Fruit fly (Drosophila melanogaster) whole organism, embryonic: ENCODE measurements around the gene CG12035.

Experiments
- B-H1 ChIP-seq: fragments of 200-800 bp; sonication (Bioruptor generic); IDR thresholded peaks from 3 replicates; pipeline ENCODE4 v1.3.6; 2022; ENCODE audit warnings: missing biosample characterization, missing genetic modification characterization
- Blimp-1 ChIP-seq: fragments of 200-800 bp; sonication (Bioruptor generic); optimal IDR thresholded peaks from 3 replicates; lab custom pipeline; 2018; ENCODE audit warnings: missing biosample characterization, missing genetic modification characterization, mild to moderate bottlenecking, moderate library complexity, missing genetic modification reagents
- CG10209 ChIP-seq: fragments of 200-800 bp; sonication (Bioruptor generic); optimal IDR thresholded peaks from 3 replicates; lab custom pipeline; 2017; ENCODE audit warnings: missing biosample characterization, mild to moderate bottlenecking, missing genetic modification characterization, missing genetic modification reagents
- CG10462 ChIP-seq: fragments of 200-800 bp; sonication (Bioruptor generic); optimal IDR thresholded peaks from 2 replicates; lab custom pipeline; 2016; ENCODE audit warnings: missing biosample characterization, missing genetic modification characterization
- CG10979 ChIP-seq: fragments of 200-800 bp; sonication (Bioruptor generic); optimal IDR thresholded peaks from 2 replicates; lab custom pipeline; 2018; ENCODE audit warnings: missing biosample characterization, mild to moderate bottlenecking, missing genetic modification characterization, moderate library complexity
- CG11504 ChIP-seq: fragments of 200-800 bp; sonication (Bioruptor generic); optimal IDR thresholded peaks from 3 replicates; lab custom pipeline; 2019; ENCODE audit warnings: missing biosample characterization, mild to moderate bottlenecking, missing genetic modification characterization, moderate library complexity
- CG12744 ChIP-seq: fragments of 200-800 bp; sonication (Bioruptor generic); optimal IDR thresholded peaks from 2 replicates; lab custom pipeline; 2016; ENCODE audit warnings: missing biosample characterization, missing genetic modification characterization
- CG13894 ChIP-seq: fragments of 200-800 bp; sonication (Bioruptor generic); optimal IDR thresholded peaks from 3 replicates; lab custom pipeline; 2018; ENCODE audit warnings: missing biosample characterization, mild to moderate bottlenecking, missing genetic modification characterization, moderate library complexity
- CG1529 ChIP-seq: fragments of 200-800 bp; sonication (Bioruptor generic); optimal IDR thresholded peaks from 3 replicates; lab custom pipeline; 2018; ENCODE audit warnings: missing biosample characterization, missing genetic modification characterization
- CG15479 ChIP-seq: fragments of 200-800 bp; sonication (Bioruptor generic); optimal IDR thresholded peaks from 3 replicates; lab custom pipeline; 2019; ENCODE audit warnings: missing biosample characterization, mild to moderate bottlenecking, missing genetic modification characterization, moderate library complexity
- CG15696 ChIP-seq: fragments of 200-800 bp; sonication (Bioruptor generic); optimal IDR thresholded peaks from 2 replicates; lab custom pipeline; 2019; ENCODE audit warnings: missing biosample characterization, mild to moderate bottlenecking, missing genetic modification characterization, moderate library complexity
- CG17361 ChIP-seq: fragments of 200-800 bp; sonication (Bioruptor generic); IDR thresholded peaks from 3 replicates; pipeline ENCODE4 v1.3.6; 2022; ENCODE audit warnings: missing biosample characterization, missing genetic modification characterization
- CG18011 ChIP-seq: fragments of 200-800 bp; sonication (Bioruptor generic); optimal IDR thresholded peaks from 2 replicates; lab custom pipeline; 2017; ENCODE audit warnings: missing biosample characterization, missing genetic modification characterization, mild to moderate bottlenecking, moderate library complexity, missing genotype
- CG2202 ChIP-seq: fragments of 200-800 bp; sonication (Bioruptor generic); optimal IDR thresholded peaks from 2 replicates; lab custom pipeline; 2018; ENCODE audit warnings: missing biosample characterization, mild to moderate bottlenecking, missing genetic modification characterization
- CG5953 ChIP-seq: fragments of 200-800 bp; sonication (Bioruptor generic); IDR thresholded peaks from 2 replicates; pipeline ENCODE4 v1.3.6; 2022; ENCODE audit warnings: missing biosample characterization, missing genetic modification characterization
- CG6683 ChIP-seq: fragments of 200-800 bp; sonication (Bioruptor generic); optimal IDR thresholded peaks from 2 replicates; lab custom pipeline; 2017; ENCODE audit warnings: missing biosample characterization, mild to moderate bottlenecking, missing genetic modification characterization, missing genetic modification reagents
- CG6765 ChIP-seq: fragments of 200-800 bp; sonication (Bioruptor generic); optimal IDR thresholded peaks from 3 replicates; lab custom pipeline; 2017; ENCODE audit warnings: missing biosample characterization, mild to moderate bottlenecking, missing genetic modification characterization
- CG7928 ChIP-seq: fragments of 200-800 bp; sonication (Bioruptor generic); optimal IDR thresholded peaks from 2 replicates; lab custom pipeline; 2017; ENCODE audit warnings: missing biosample characterization, mild to moderate bottlenecking, missing genetic modification characterization
- CTCF ChIP-seq: fragments of 200-800 bp; sonication (Bioruptor generic); optimal IDR thresholded peaks from 2 replicates; lab custom pipeline; 2017; ENCODE audit warnings: missing biosample characterization, mild to moderate bottlenecking, missing genetic modification characterization, moderate library complexity
- D19A ChIP-seq: fragments of 200-800 bp; optimal IDR thresholded peaks from 3 replicates; lab custom pipeline; 2019; ENCODE audit warnings: missing biosample characterization, mild to moderate bottlenecking, missing genetic modification characterization, moderate library complexity
- Deaf1 ChIP-seq: fragments of 200-800 bp; optimal IDR thresholded peaks from 3 replicates; lab custom pipeline; 2019; ENCODE audit warnings: missing biosample characterization, mild to moderate bottlenecking, missing genetic modification characterization, moderate library complexity
- Dip3 ChIP-seq: fragments of 200-800 bp; sonication (Bioruptor generic); optimal IDR thresholded peaks from 3 replicates; lab custom pipeline; 2016; ENCODE audit warnings: missing biosample characterization, missing genetic modification characterization
- Eip74EF ChIP-seq, 2 experiments: fragments of 200-800 bp in 1 of 2; fragments of >200 bp in 1 of 2; sonication (Bioruptor generic) in 1 of 2; optimal IDR thresholded peaks; 2 replicates each; lab custom pipeline; 2017 to 2019; ENCODE audit warnings: missing biosample characterization in 2 of 2, missing genetic modification characterization in 2 of 2, mild to moderate bottlenecking in 1 of 2, moderate library complexity in 1 of 2
- Hr39 ChIP-seq: fragments of >200 bp; optimal IDR thresholded peaks from 2 replicates; lab custom pipeline; 2017
- Sox100B ChIP-seq: fragments of 200-800 bp; sonication (Bioruptor generic); optimal IDR thresholded peaks from 3 replicates; lab custom pipeline; 2018; ENCODE audit warnings: missing biosample characterization, mild to moderate bottlenecking, missing genetic modification characterization
- ab ChIP-seq: fragments of 200-800 bp; sonication (Bioruptor generic); optimal IDR thresholded peaks from 2 replicates; lab custom pipeline; 2016; ENCODE audit warnings: missing biosample characterization, missing genetic modification characterization
- btn ChIP-seq: fragments of 200-800 bp; sonication (Bioruptor generic); optimal IDR thresholded peaks from 2 replicates; lab custom pipeline; 2016; ENCODE audit warnings: missing biosample characterization, missing genetic modification characterization
- chif ChIP-seq, 2 experiments: fragments of 200-800 bp; sonication (Bioruptor generic); optimal IDR thresholded peaks; 3 replicates each; lab custom pipeline; 2016; ENCODE audit warnings: missing biosample characterization in 2 of 2, missing genetic modification characterization in 2 of 2
- ci ChIP-seq: fragments of 200-800 bp; sonication (Bioruptor generic); IDR thresholded peaks from 3 replicates; pipeline ENCODE4 v1.3.6; 2022; ENCODE audit warnings: missing biosample characterization, missing genetic modification characterization
- corto ChIP-seq: fragments of 200-800 bp; sonication (Bioruptor generic); optimal IDR thresholded peaks from 2 replicates; lab custom pipeline; 2016; ENCODE audit warnings: missing biosample characterization, mild to moderate bottlenecking, missing genetic modification characterization, moderate library complexity
- ewg ChIP-seq: fragments of 200-800 bp; sonication (Bioruptor generic); optimal IDR thresholded peaks from 3 replicates; lab custom pipeline; 2017; ENCODE audit warnings: mild to moderate bottlenecking, missing biosample characterization, missing genetic modification reagents, missing genetic modification characterization
- gcm ChIP-seq: fragments of 200-800 bp; sonication (Bioruptor generic); optimal IDR thresholded peaks from 2 replicates; lab custom pipeline; 2019; ENCODE audit warnings: missing biosample characterization, mild to moderate bottlenecking, missing genetic modification characterization, moderate library complexity
- hth ChIP-seq: fragments of >200 bp; optimal IDR thresholded peaks from 2 replicates; lab custom pipeline; 2017; ENCODE audit warnings: inconsistent platforms
- jing ChIP-seq: fragments of 200-800 bp; sonication (Bioruptor generic); optimal IDR thresholded peaks from 2 replicates; lab custom pipeline; 2018; ENCODE audit warnings: missing biosample characterization, mild to moderate bottlenecking, missing genetic modification characterization
- kni ChIP-seq: fragments of 200-800 bp; sonication (Bioruptor generic); optimal IDR thresholded peaks from 3 replicates; lab custom pipeline; 2017; ENCODE audit warnings: mild to moderate bottlenecking, missing biosample characterization, missing genetic modification reagents, missing genetic modification characterization
- nmo ChIP-seq: fragments of 200-800 bp; sonication (Bioruptor generic); optimal IDR thresholded peaks from 2 replicates; lab custom pipeline; 2018; ENCODE audit warnings: missing biosample characterization, mild to moderate bottlenecking, missing genetic modification characterization, moderate library complexity
- odd ChIP-seq: fragments of 200-800 bp; sonication (Bioruptor generic); optimal IDR thresholded peaks from 2 replicates; lab custom pipeline; 2017; ENCODE audit warnings: missing biosample characterization, mild to moderate bottlenecking, missing genetic modification characterization
- pb ChIP-seq: fragments of 200-800 bp; sonication (Bioruptor generic); optimal IDR thresholded peaks from 3 replicates; lab custom pipeline; 2016; ENCODE audit warnings: missing biosample characterization, missing genetic modification characterization
- pho ChIP-seq: fragments of 200-800 bp; sonication (Bioruptor generic); optimal IDR thresholded peaks from 2 replicates; lab custom pipeline; 2016; ENCODE audit warnings: missing biosample characterization, missing genetic modification characterization
- repo ChIP-seq: fragments of 200-800 bp; sonication (Bioruptor generic); optimal IDR thresholded peaks from 2 replicates; lab custom pipeline; 2016; ENCODE audit warnings: missing biosample characterization, missing genetic modification characterization
- rib ChIP-seq: fragments of 200-800 bp; sonication (Bioruptor generic); IDR thresholded peaks from 2 replicates; pipeline ENCODE4 v1.3.6; 2022; ENCODE audit warnings: missing biosample characterization, missing genetic modification characterization
- slbo ChIP-seq: fragments of 200-800 bp; sonication (Bioruptor generic); IDR thresholded peaks from 2 replicates; pipeline ENCODE4 v1.3.6; 2022; ENCODE audit warnings: missing biosample characterization, missing genetic modification characterization
- slou ChIP-seq: fragments of 200-800 bp; sonication (Bioruptor generic); optimal IDR thresholded peaks from 3 replicates; lab custom pipeline; 2016; ENCODE audit warnings: missing biosample characterization, missing genetic modification characterization
- slp2 ChIP-seq: fragments of 200-800 bp; sonication (Bioruptor generic); optimal IDR thresholded peaks from 2 replicates; lab custom pipeline; 2016; ENCODE audit warnings: missing biosample characterization, missing genetic modification characterization
- sob ChIP-seq: fragments of 200-800 bp; sonication (Bioruptor generic); IDR thresholded peaks from 2 replicates; pipeline ENCODE4 v1.3.6; 2022; ENCODE audit warnings: missing biosample characterization, missing genetic modification characterization
- wek ChIP-seq: fragments of 200-800 bp; sonication (Bioruptor generic); optimal IDR thresholded peaks from 3 replicates; lab custom pipeline; 2018; ENCODE audit warnings: missing biosample characterization, mild to moderate bottlenecking, missing genetic modification characterization, moderate library complexity
- zfh1 ChIP-seq: fragments of 200-800 bp; sonication (Bioruptor generic); IDR thresholded peaks from 3 replicates; pipeline ENCODE4 v1.3.6; 2022; ENCODE audit warnings: missing biosample characterization, missing genetic modification characterization
- zfh2 ChIP-seq: fragments of 200-800 bp; sonication (Bioruptor generic); optimal IDR thresholded peaks from 2 replicates; lab custom pipeline; 2016; ENCODE audit warnings: missing biosample characterization, missing genetic modification characterization

Gene CG12035

DNA sequence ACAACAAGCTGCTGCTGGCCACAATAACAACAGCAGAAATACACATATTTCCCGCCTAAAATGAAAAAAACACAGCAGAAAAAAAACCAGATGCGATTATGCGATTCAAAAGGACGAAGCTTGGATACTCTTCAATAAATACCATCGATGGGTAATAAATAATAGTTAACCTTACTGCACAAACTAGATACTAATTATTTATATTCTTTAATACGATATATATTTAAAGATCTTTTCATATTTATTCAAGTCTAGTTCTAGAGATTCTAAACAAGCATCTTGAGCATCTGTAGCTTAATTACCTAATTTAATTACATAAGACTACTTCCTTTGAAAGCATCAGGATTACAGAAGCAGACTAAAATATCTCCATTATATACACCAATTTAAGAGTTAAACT, 36.0 kb upstream of the CG12035 start:
- TF ChIP-seq D19A (tag; lab: Kevin White, UChicago) (peak; percentile 66), Blimp-1 (GFP tag; lab: Kevin White, UChicago) (no peak)
- TF ChIP-seq, all 482 proteins: peak for 1

DNA sequence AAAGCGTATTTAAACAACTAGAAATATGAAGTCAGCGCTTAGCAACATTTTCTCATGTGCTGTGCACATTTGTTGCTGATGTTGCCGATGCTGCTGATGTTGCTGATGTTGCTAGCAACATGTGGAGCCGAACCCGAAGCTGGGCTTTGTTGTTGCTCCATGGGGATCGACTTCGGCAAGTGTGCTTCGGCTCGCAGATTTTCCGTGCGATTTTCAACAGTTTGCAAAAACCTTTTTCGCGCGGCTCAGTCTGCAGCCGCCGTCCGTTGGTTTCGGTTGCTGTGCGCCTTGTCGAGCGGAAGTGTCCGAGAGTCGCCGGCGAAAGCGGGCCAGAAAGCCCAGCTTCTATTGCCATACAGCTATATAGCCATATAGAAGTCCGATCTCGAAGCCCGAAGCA, 35.6 kb upstream of the CG12035 start:
- TF ChIP-seq CG11504 (tag; lab: Kevin White, UChicago) (peak; percentile 97), zfh1 (0 out of 3 replicates have a peak, but pooled peaks have one; percentile 23), rib (GFP tag; lab: Robert Waterston, UW) (peak; percentile 41; the same call in 1 of the 2 replicates), corto (GFP tag; lab: Kevin White, UChicago) (no peak), wek (no peak), CG13894 (peak; percentile 54), CTCF (GFP tag; lab: Kevin White, UChicago) (no peak), Dip3 (GFP tag; lab: Kevin White, UChicago) (no peak), Deaf1 (tag; lab: Kevin White, UChicago) (peak; percentile 92), ci (GFP tag; lab: Robert Waterston, UW) (0 out of 3 replicates have a peak, but pooled peaks have one; percentile 34), slbo (GFP tag; lab: Robert Waterston, UW) (0 out of 2 replicates have a peak, but pooled peaks have one; percentile 14), CG7928 (no peak)

DNA sequence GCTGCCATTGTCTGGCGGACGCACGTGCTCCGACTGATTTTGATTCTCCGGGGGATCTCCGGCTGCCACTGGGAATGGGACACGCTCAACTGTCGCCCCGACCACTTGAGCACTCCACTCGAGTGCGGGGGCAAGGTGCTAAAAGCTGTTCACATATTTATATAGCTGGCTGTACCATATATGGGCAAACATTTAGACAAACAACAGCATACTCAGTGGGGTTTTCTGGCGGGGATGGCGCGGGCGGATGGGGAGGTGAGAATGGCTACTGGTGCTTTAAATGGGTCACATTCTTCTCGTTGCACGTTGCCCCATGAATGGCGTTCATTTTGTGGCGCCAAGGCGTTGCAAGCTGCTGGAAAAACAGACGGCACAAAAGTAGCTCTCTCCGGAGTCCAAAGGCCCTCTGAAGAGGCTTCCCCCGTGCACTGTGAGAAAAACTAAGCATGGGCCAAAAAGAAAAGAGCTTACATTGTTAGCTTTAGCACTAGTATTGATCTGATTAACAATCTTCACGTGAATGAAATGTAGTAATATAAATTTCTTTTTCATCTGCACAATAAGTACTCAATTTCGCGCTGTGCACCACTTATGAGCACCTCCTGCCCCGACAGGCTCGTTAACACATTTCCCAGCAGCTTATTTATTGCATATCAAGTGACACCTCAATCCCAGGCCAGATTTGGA, 33.3 kb upstream of the CG12035 start:
- no peak for TF ChIP-seq hth (lab: Kevin White, UChicago)
- no peak for TF ChIP-seq Hr39 (lab: Kevin White, UChicago)
- TF ChIP-seq btn (GFP tag; lab: Kevin White, UChicago) = no peak
- no peak for TF ChIP-seq ab (GFP tag; lab: Kevin White, UChicago)
- TF ChIP-seq CG17361 = peak; percentile 42; the same call in 1 of the 3 replicates
- TF ChIP-seq slou (GFP tag; lab: Kevin White, UChicago) = no peak
- no peak for TF ChIP-seq CG18011 (GFP tag; lab: Kevin White, UChicago)
- TF ChIP-seq CG10462 (GFP tag; lab: Kevin White, UChicago) = no peak
- peak; percentile 67 for TF ChIP-seq CG10979
- no peak for TF ChIP-seq slp2 (GFP tag; lab: Kevin White, UChicago)
- TF ChIP-seq CG6765 = peak; percentile 6
- TF ChIP-seq CG5953 (GFP tag; lab: Robert Waterston, UW) = no peak
- TF ChIP-seq ewg (GFP tag; lab: Kevin White, UChicago) = peak; percentile 6
- no peak for TF ChIP-seq CG6683 (GFP tag; lab: Kevin White, UChicago)
- 0 out of 2 replicates have a peak, but pooled peaks have one; percentile 10 for TF ChIP-seq sob
- no peak for TF ChIP-seq pb (GFP tag; lab: Kevin White, UChicago)
- no peak for TF ChIP-seq repo (GFP tag; lab: Kevin White, UChicago)
- TF ChIP-seq odd (GFP tag; lab: Kevin White, UChicago) = peak; percentile 29
- peak; percentile 74 for TF ChIP-seq kni (GFP tag; lab: Kevin White, UChicago)
- TF ChIP-seq CG12744 (GFP tag; lab: Kevin White, UChicago) = no peak
- no peak for TF ChIP-seq gcm (GFP tag; lab: Kevin White, UChicago)
- peak; percentile 36 for TF ChIP-seq CG2202 (tag; lab: Kevin White, UChicago)
- peak; percentile 11 for TF ChIP-seq CG1529 (GFP tag; lab: Kevin White, UChicago)
- TF ChIP-seq chif (GFP tag; optimal IDR thresholded peaks at IDR 0.05; lab: Kevin White, UChicago) = peak in 1 of 2 experiments; percentile 30
- no peak for TF ChIP-seq zfh2 (GFP tag; lab: Kevin White, UChicago)
- TF ChIP-seq Eip74EF (GFP tag; optimal IDR thresholded peaks at IDR 0.05; lab: Kevin White, UChicago) = no peak
- TF ChIP-seq CG15479 (GFP tag; lab: Kevin White, UChicago) = no peak
- peak; percentile 25 for TF ChIP-seq CG10209 (GFP tag; lab: Kevin White, UChicago)
- no peak for TF ChIP-seq pho (GFP tag; lab: Kevin White, UChicago)
- TF ChIP-seq B-H1 = no peak; the same call in 2 of the 3 replicates
- TF ChIP-seq jing (GFP tag; lab: Kevin White, UChicago) = no peak
- no peak for TF ChIP-seq CG15696 (tag; lab: Kevin White, UChicago)
- peak; percentile 40 for TF ChIP-seq nmo (GFP tag; lab: Kevin White, UChicago)
- peak; percentile 36 for TF ChIP-seq Sox100B
